Worm (Caenorhabditis elegans) whole organism, midembryonic: Measurements from ENCODE around the gene B0507.5.

Experiments
- flt-1 ChIP-seq: fragments of 200-800 bp; sonication (Bioruptor generic); IDR thresholded peaks from 2 replicates; pipeline ENCODE4 v1.3.6; 2022; ENCODE audit warnings: missing genetic modification characterization, missing compliant biosample characterization
- tab-1 ChIP-seq: fragments of 200-800 bp; sonication (Bioruptor generic); IDR thresholded peaks from 2 replicates; pipeline ENCODE4 v1.3.6; 2022; ENCODE audit warnings: missing genetic modification characterization, missing compliant biosample characterization

DNA sequence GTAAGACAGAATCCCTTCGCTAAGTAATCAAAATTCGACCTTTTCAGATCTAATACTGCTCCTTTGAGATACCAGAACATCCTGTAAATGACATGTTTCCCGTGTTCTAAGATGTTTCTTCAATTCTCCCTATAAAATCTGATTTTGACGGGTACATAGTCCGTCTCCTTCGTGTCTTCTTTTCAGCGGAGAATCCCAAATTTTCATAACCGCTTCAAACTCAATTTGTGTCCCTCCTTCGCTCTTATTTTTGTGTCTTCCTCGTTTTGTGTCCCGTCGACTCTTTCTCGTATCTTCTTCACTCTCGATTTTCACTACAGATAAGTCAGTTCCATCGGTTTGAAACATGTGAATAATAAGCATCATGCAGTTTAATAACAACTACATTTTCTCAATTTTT is 37.3 kb upstream of the B0507.5 start, which contains the start of gene glr-5:
- no peak for TF ChIP-seq tab-1 (GFP tag; lab: Robert Waterston, UW)
- no peak for TF ChIP-seq flt-1 (GFP tag; lab: Robert Waterston, UW)
